Worm (Caenorhabditis elegans) whole organism, L3 larva: ENCODE data around the gene C42C1.12.
A peak's percentile ranks its signal among the peaks of the same experiment; 100 is the strongest.

ENCODE experiments used
- R02D3.7 ChIP-seq: fragments of 150-350 bp; optimal IDR thresholded peaks from 2 replicates; lab custom pipeline; 2014; ENCODE audit warnings: missing biosample characterization, missing genetic modification characterization
- ZK546.5 ChIP-seq: sonication (generic microtip); optimal IDR thresholded peaks from 2 replicates; lab custom pipeline; 2017; ENCODE audit warnings: missing biosample characterization, missing genetic modification characterization
- aly-2 ChIP-seq: fragments of 150-350 bp; optimal IDR thresholded peaks from 2 replicates; lab custom pipeline; 2014; ENCODE audit warnings: missing biosample characterization, missing genetic modification characterization
- ama-1 ChIP-seq: fragments of 150-350 bp; optimal IDR thresholded peaks from 2 replicates; lab custom pipeline; 2018
- ceh-16 ChIP-seq: sonication (generic microtip); optimal IDR thresholded peaks from 2 replicates; lab custom pipeline; 2017; ENCODE audit warnings: missing biosample characterization, missing genetic modification characterization
- ceh-28 ChIP-seq: fragments of 150-350 bp; optimal IDR thresholded peaks from 2 replicates; lab custom pipeline; 2014; ENCODE audit warnings: missing biosample characterization, missing genetic modification reagents, missing genetic modification characterization
- daf-12 ChIP-seq: fragments of 150-350 bp; optimal IDR thresholded peaks from 2 replicates; lab custom pipeline; 2014; ENCODE audit warnings: missing biosample characterization, missing genetic modification reagents, missing genetic modification characterization
- egl-27 ChIP-seq: sonication (generic microtip); optimal IDR thresholded peaks from 4 replicates; lab custom pipeline; 2017; ENCODE audit warnings: missing biosample characterization, missing genetic modification reagents, missing genetic modification characterization
- elt-1 ChIP-seq: fragments of 150-350 bp; optimal IDR thresholded peaks from 2 replicates; lab custom pipeline; 2014; ENCODE audit warnings: missing biosample characterization, missing genetic modification characterization
- elt-2 ChIP-seq: sonication (generic microtip); optimal IDR thresholded peaks from 2 replicates; lab custom pipeline; 2016; ENCODE audit warnings: missing genetic modification reagents, mild to moderate bottlenecking, missing genetic modification characterization, missing compliant biosample characterization
- elt-3 ChIP-seq, 3 experiments: fragments of 150-350 bp in 1 of 3; sonication (generic microtip) in 2 of 3; optimal IDR thresholded peaks; 2 replicates in 2 of 3; 4 replicates in 1 of 3; lab custom pipeline; 2014 to 2017; ENCODE audit warnings: missing biosample characterization in 3 of 3, missing genetic modification characterization in 3 of 3
- eor-1 ChIP-seq, 2 experiments: fragments of 150-350 bp; optimal IDR thresholded peaks; 2 replicates each; lab custom pipeline; 2014 to 2018; ENCODE audit warnings: missing biosample characterization in 2 of 2, missing genetic modification characterization in 2 of 2
- fkh-10 ChIP-seq: sonication (generic microtip); optimal IDR thresholded peaks from 2 replicates; lab custom pipeline; 2017; ENCODE audit warnings: missing biosample characterization, missing genetic modification reagents, missing genetic modification characterization
- fkh-2 ChIP-seq: fragments of 150-350 bp; optimal IDR thresholded peaks from 2 replicates; lab custom pipeline; 2014; ENCODE audit warnings: missing biosample characterization, missing genetic modification reagents, missing genetic modification characterization
- fos-1 ChIP-seq: fragments of 150-350 bp; optimal IDR thresholded peaks from 2 replicates; lab custom pipeline; 2014; ENCODE audit warnings: missing biosample characterization, missing genetic modification characterization
- hmg-11 ChIP-seq: sonication (generic microtip); optimal IDR thresholded peaks from 2 replicates; lab custom pipeline; 2016; ENCODE audit warnings: missing genetic modification characterization, missing compliant biosample characterization
- jun-1 ChIP-seq: fragments of 150-350 bp; optimal IDR thresholded peaks from 2 replicates; lab custom pipeline; 2014; ENCODE audit warnings: missing biosample characterization, missing genetic modification reagents, missing genetic modification characterization
- lin-15B ChIP-seq: fragments of 150-350 bp; optimal IDR thresholded peaks from 2 replicates; lab custom pipeline; 2014; ENCODE audit warnings: missing biosample characterization, missing genetic modification characterization
- lin-39 ChIP-seq: fragments of 150-350 bp; optimal IDR thresholded peaks from 2 replicates; lab custom pipeline; 2018; ENCODE audit warnings: missing biosample characterization, missing genetic modification reagents, missing genetic modification characterization
- lsy-12 ChIP-seq: sonication (generic microtip); optimal IDR thresholded peaks from 2 replicates; lab custom pipeline; 2016; ENCODE audit warnings: mild to moderate bottlenecking, missing genetic modification characterization, missing compliant biosample characterization
- mdl-1 ChIP-seq: fragments of 150-350 bp; optimal IDR thresholded peaks from 2 replicates; lab custom pipeline; 2014; ENCODE audit warnings: missing biosample characterization, missing genetic modification characterization
- nhr-11 ChIP-seq: fragments of 150-350 bp; optimal IDR thresholded peaks from 2 replicates; lab custom pipeline; 2014; ENCODE audit warnings: missing biosample characterization, missing genetic modification characterization
- nhr-12 ChIP-seq: fragments of 150-350 bp; optimal IDR thresholded peaks from 2 replicates; lab custom pipeline; 2014; ENCODE audit warnings: missing biosample characterization, missing genetic modification characterization
- nhr-23 ChIP-seq: fragments of 150-350 bp; optimal IDR thresholded peaks from 2 replicates; lab custom pipeline; 2014; ENCODE audit warnings: missing biosample characterization, missing genetic modification reagents, missing genetic modification characterization
- nhr-43 ChIP-seq: sonication (generic microtip); optimal IDR thresholded peaks from 2 replicates; lab custom pipeline; 2016; ENCODE audit warnings: mild to moderate bottlenecking, missing genetic modification characterization, missing compliant biosample characterization; ENCODE audit not compliant: poor library complexity, severe bottlenecking
- nhr-67 ChIP-seq: fragments of 150-350 bp; optimal IDR thresholded peaks from 2 replicates; lab custom pipeline; 2014; ENCODE audit warnings: missing biosample characterization, missing genetic modification characterization
- nhr-76 ChIP-seq: fragments of 150-350 bp; sonication (generic microtip); optimal IDR thresholded peaks from 5 replicates; lab custom pipeline; 2014; ENCODE audit warnings: missing biosample characterization, missing genetic modification characterization
- nhr-77 ChIP-seq: fragments of 150-350 bp; optimal IDR thresholded peaks from 2 replicates; lab custom pipeline; 2014; ENCODE audit warnings: missing biosample characterization, missing genetic modification characterization
- pha-4 ChIP-seq: fragments of 150-350 bp; optimal IDR thresholded peaks from 2 replicates; lab custom pipeline; 2014; ENCODE audit warnings: missing biosample characterization, missing genetic modification reagents, missing genetic modification characterization
- pqm-1 ChIP-seq: fragments of 150-350 bp; optimal IDR thresholded peaks from 2 replicates; lab custom pipeline; 2017; ENCODE audit warnings: missing biosample characterization, missing genetic modification characterization, inconsistent platforms
- sea-2 ChIP-seq: fragments of 150-350 bp; sonication (generic microtip); optimal IDR thresholded peaks from 4 replicates; lab custom pipeline; 2014; ENCODE audit warnings: missing biosample characterization, missing genetic modification reagents, missing genetic modification characterization
- skn-1 ChIP-seq: fragments of 150-350 bp; optimal IDR thresholded peaks from 2 replicates; lab custom pipeline; 2014; ENCODE audit warnings: missing biosample characterization, missing genetic modification characterization
- snpc-4 ChIP-seq: fragments of 150-350 bp; optimal IDR thresholded peaks from 2 replicates; lab custom pipeline; 2014; ENCODE audit warnings: missing biosample characterization, missing genetic modification characterization
- tbx-2 ChIP-seq: sonication (generic microtip); optimal IDR thresholded peaks from 2 replicates; lab custom pipeline; 2016; ENCODE audit warnings: mild to moderate bottlenecking, missing genetic modification characterization, missing compliant biosample characterization
- unc-39 ChIP-seq: sonication (generic microtip); optimal IDR thresholded peaks from 4 replicates; lab custom pipeline; 2017; ENCODE audit warnings: missing biosample characterization, missing genetic modification characterization
- unc-62 ChIP-seq: fragments of 150-350 bp; sonication (generic microtip); optimal IDR thresholded peaks from 4 replicates; lab custom pipeline; 2014; ENCODE audit warnings: missing biosample characterization, missing genetic modification reagents, missing genetic modification characterization
- zag-1 ChIP-seq: fragments of 150-350 bp; optimal IDR thresholded peaks from 2 replicates; lab custom pipeline; 2014; ENCODE audit warnings: missing biosample characterization, missing genetic modification characterization
- ztf-11 ChIP-seq: fragments of 150-350 bp; optimal IDR thresholded peaks from 2 replicates; lab custom pipeline; 2014; ENCODE audit warnings: missing biosample characterization, missing genetic modification characterization

The C42C1.12 gene

ce11 chrIV:12307720-12308119 lies 25.7 kb upstream of the C42C1.12 start, which contains the start of gene oac-57:
Gene oac-57 (minus strand): TSS chrIV:12307820.
- no peak for TF ChIP-seq nhr-76 (tag; lab: Kevin White, UChicago)
- TF ChIP-seq mdl-1 (tag; lab: Kevin White, UChicago), result no peak
- TF ChIP-seq fkh-10 (GFP tag; lab: Kevin White, UChicago), result no peak
- TF ChIP-seq elt-1 (tag; lab: Kevin White, UChicago), result no peak
- no peak for TF ChIP-seq tbx-2 (tag; lab: Kevin White, UChicago)
- no peak for TF ChIP-seq ceh-28 (tag; lab: Kevin White, UChicago)
- no peak for TF ChIP-seq fkh-2

ce11 chrIV:12305956-12306355 lies 23.9 kb upstream of the C42C1.12 start:
- TF ChIP-seq sea-2 (GFP tag; lab: Kevin White, UChicago), result no peak
- peak; percentile 87 for TF ChIP-seq elt-2 (tag; lab: Kevin White, UChicago)
- peak; percentile 78 for TF ChIP-seq pqm-1
- TF ChIP-seq elt-1 (tag; lab: Kevin White, UChicago), result no peak
- no peak for TF ChIP-seq fos-1
- TF ChIP-seq skn-1 (tag; lab: Kevin White, UChicago), result peak; percentile 1
- TF ChIP-seq pha-4 (tag; lab: Kevin White, UChicago), result peak; percentile 73
- TF ChIP-seq ama-1 (lab: Kevin White, UChicago), result no peak
- TF ChIP-seq lin-15B (tag; lab: Kevin White, UChicago), result no peak
- TF ChIP-seq elt-3 (tag; optimal IDR thresholded peaks at IDR 0.05; lab: Kevin White, UChicago), result no peak

- TF ChIP-seq ceh-16 (tag; lab: Kevin White, UChicago) (no peak), ama-1 (lab: Kevin White, UChicago) (no peak), R02D3.7 (tag; lab: Kevin White, UChicago) (no peak), aly-2 (no peak), pha-4 (tag; lab: Kevin White, UChicago) (no peak), hmg-11 (no peak), elt-2 (tag; lab: Kevin White, UChicago) (peak; percentile 17)
These were observed 22.7 kb upstream of the C42C1.12 start for ce11 chrIV:12304750-12305149.

- TF ChIP-seq aly-2 (no peak), pha-4 (tag; lab: Kevin White, UChicago) (peak; percentile 16), elt-2 (tag; lab: Kevin White, UChicago) (peak; percentile 76), unc-62 (no peak), pqm-1 (peak; percentile 55)
These were observed 20.9 kb upstream of the C42C1.12 start for ce11 chrIV:12302885-12303284.

ce11 chrIV:12301161-12301560 lies 19.2 kb upstream of the C42C1.12 start, which contains the start of gene oac-59:
Gene oac-59 (minus strand): TSS chrIV:12301261.
- no peak for TF ChIP-seq elt-3 (tag; optimal IDR thresholded peaks at IDR 0.05; lab: Kevin White, UChicago)

ce11 chrIV:12290744-12291143 lies 8.7 kb upstream of the C42C1.12 start, which contains the start of gene C42C1.8:
Gene C42C1.8 (plus strand): TSS chrIV:12291044.
- TF ChIP-seq unc-62, result no peak
- TF ChIP-seq aly-2, result no peak
- no peak for TF ChIP-seq unc-39 (tag; lab: Kevin White, UChicago)
- TF ChIP-seq ceh-28 (tag; lab: Kevin White, UChicago), result no peak
- TF ChIP-seq lin-39 (tag; lab: Kevin White, UChicago), result no peak
- TF ChIP-seq nhr-67 (tag; lab: Kevin White, UChicago), result no peak
- no peak for TF ChIP-seq zag-1
- TF ChIP-seq elt-2 (tag; lab: Kevin White, UChicago), result no peak
- TF ChIP-seq nhr-23 (tag; lab: Kevin White, UChicago), result no peak
- no peak for TF ChIP-seq eor-1 (tag; optimal IDR thresholded peaks at IDR 0.05; lab: Kevin White, UChicago)
- no peak for TF ChIP-seq tbx-2 (tag; lab: Kevin White, UChicago)

- no peak for TF ChIP-seq jun-1 (tag; lab: Kevin White, UChicago)
- no peak for TF ChIP-seq ztf-11 (tag; lab: Kevin White, UChicago)
- TF ChIP-seq ZK546.5 (tag; lab: Kevin White, UChicago), result no peak
- TF ChIP-seq snpc-4 (tag; lab: Kevin White, UChicago), result no peak
- TF ChIP-seq daf-12 (tag; lab: Kevin White, UChicago), result no peak
- TF ChIP-seq nhr-12, result no peak
- no peak for TF ChIP-seq nhr-67 (tag; lab: Kevin White, UChicago)
- TF ChIP-seq elt-2 (tag; lab: Kevin White, UChicago), result no peak
- TF ChIP-seq ceh-28 (tag; lab: Kevin White, UChicago), result no peak
- TF ChIP-seq unc-39 (tag; lab: Kevin White, UChicago), result no peak
- no peak for TF ChIP-seq aly-2
- no peak for TF ChIP-seq lsy-12 (tag; lab: Kevin White, UChicago)
- TF ChIP-seq nhr-77 (tag; lab: Kevin White, UChicago), result no peak
- no peak for TF ChIP-seq unc-62
- no peak for TF ChIP-seq nhr-43 (tag; lab: Kevin White, UChicago)
- TF ChIP-seq nhr-11 (tag; lab: Kevin White, UChicago), result no peak
- TF ChIP-seq hmg-11, result no peak
- no peak for TF ChIP-seq fos-1
- TF ChIP-seq egl-27 (tag; lab: Kevin White, UChicago), result no peak
- no peak for TF ChIP-seq skn-1 (tag; lab: Kevin White, UChicago)
These were observed 7.1 kb upstream of the C42C1.12 start, which contains the start of gene C42C1.9 for ce11 chrIV:12289149-12289548. Gene C42C1.9 (plus strand): TSS chrIV:12289449.
